Fruit fly (Drosophila melanogaster) whole organism, embryonic: ENCODE results near the gene CG17343.

Experiments
- Asciz ChIP-seq: fragments of 200-800 bp; sonication (Bioruptor generic); optimal IDR thresholded peaks from 2 replicates; lab custom pipeline; 2017; ENCODE audit warnings: missing biosample characterization, mild to moderate bottlenecking, missing genetic modification characterization, missing genetic modification reagents
- NFAT ChIP-seq: fragments of 200-800 bp; sonication (Bioruptor generic); IDR thresholded peaks from 2 replicates; pipeline ENCODE4 v1.3.6; 2022; ENCODE audit warnings: missing biosample characterization, missing genetic modification characterization
- run ChIP-seq: fragments of 200-800 bp; sonication (Bioruptor generic); optimal IDR thresholded peaks from 3 replicates; lab custom pipeline; 2018; ENCODE audit warnings: missing biosample characterization, mild to moderate bottlenecking, missing genetic modification characterization

dm6 chr2L:19079742-19080141, 15.0 kb downstream of the CG17343 start:
- TF ChIP-seq Asciz (GFP tag; lab: Kevin White, UChicago): peak; percentile 31
- TF ChIP-seq run: no peak
- no peak for TF ChIP-seq NFAT
